Worm (Caenorhabditis elegans): ENCODE measurements around the gene tin-9.2.

tin-9.2 gene

ce11 chrIV:13067200-13067599, 31.6 kb upstream of the tin-9.2 start, which contains the start of gene col-131:
col-131 (minus strand) TSS chrIV:13067300.
- TF ChIP-seq fos-1 (tag; optimal IDR thresholded peaks at IDR 0.05) (no peak), nhr-43 (tag; optimal IDR thresholded peaks at IDR 0.05; ENCODE audit: poor library complexity, severe bottlenecking) (no peak), hmg-11 (tag; optimal IDR thresholded peaks at IDR 0.05) (no peak), nhr-76 (tag; optimal IDR thresholded peaks at IDR 0.05) (no peak), fkh-10 (GFP tag; optimal IDR thresholded peaks at IDR 0.05) (no peak), fkh-2 (tag; optimal IDR thresholded peaks at IDR 0.05) (no peak), egl-5 (tag; optimal IDR thresholded peaks at IDR 0.05) (no peak), pha-4 (tag; optimal IDR thresholded peaks at IDR 0.05) (no peak), R02D3.7 (tag; optimal IDR thresholded peaks at IDR 0.05) (no peak), mml-1 (tag; optimal IDR thresholded peaks at IDR 0.05) (no peak), ceh-28 (tag; optimal IDR thresholded peaks at IDR 0.05) (no peak), nhr-23 (tag; optimal IDR thresholded peaks at IDR 0.05) (no peak), tbx-2 (tag; optimal IDR thresholded peaks at IDR 0.05) (no peak), jun-1 (tag; optimal IDR thresholded peaks at IDR 0.05) (no peak), nhr-11 (tag; optimal IDR thresholded peaks at IDR 0.05) (no peak), zag-1 (tag; optimal IDR thresholded peaks at IDR 0.05) (no peak), ZK546.5 (tag; optimal IDR thresholded peaks at IDR 0.05) (no peak), eor-1 (tag; optimal IDR thresholded peaks at IDR 0.05) (no peak), nhr-237 (tag; optimal IDR thresholded peaks at IDR 0.05) (no peak), ztf-4 (tag; optimal IDR thresholded peaks at IDR 0.05) (no peak)

- TF ChIP-seq skn-1 (tag; optimal IDR thresholded peaks at IDR 0.05) (no peak), aly-2 (tag; optimal IDR thresholded peaks at IDR 0.05) (no peak), ceh-82 (tag; optimal IDR thresholded peaks at IDR 0.05) (no peak), nhr-43 (tag; optimal IDR thresholded peaks at IDR 0.05; ENCODE audit: poor library complexity, severe bottlenecking) (no peak), nhr-12 (tag; optimal IDR thresholded peaks at IDR 0.05) (no peak), jun-1 (tag; optimal IDR thresholded peaks at IDR 0.05) (no peak), ceh-9 (tag; optimal IDR thresholded peaks at IDR 0.05) (no peak), nhr-67 (tag; optimal IDR thresholded peaks at IDR 0.05) (no peak), ceh-28 (tag; optimal IDR thresholded peaks at IDR 0.05) (no peak), pha-4 (tag; optimal IDR thresholded peaks at IDR 0.05) (no peak), snpc-4 (tag; optimal IDR thresholded peaks at IDR 0.05) (no peak), zag-1 (tag; optimal IDR thresholded peaks at IDR 0.05) (no peak)
These were observed 30.3 kb upstream of the tin-9.2 start, which contains the start of gene scl-6 for ce11 chrIV:13068451-13068850. scl-6 (plus strand) TSS chrIV:13068751.

ce11 chrIV:13070142-13070541, 28.7 kb upstream of the tin-9.2 start, which contains the start of gene scl-7:
scl-7 (plus strand) TSS chrIV:13070442.
- TF ChIP-seq elt-1 (tag; optimal IDR thresholded peaks at IDR 0.05) (no peak), egl-27 (tag; optimal IDR thresholded peaks at IDR 0.05) (no peak)

- no peak for TF ChIP-seq ztf-4 (tag; optimal IDR thresholded peaks at IDR 0.05)
- no peak for TF ChIP-seq R02D3.7 (tag; optimal IDR thresholded peaks at IDR 0.05)
- TF ChIP-seq fkh-10 (GFP tag; optimal IDR thresholded peaks at IDR 0.05), result no peak
- TF ChIP-seq jun-1 (tag; optimal IDR thresholded peaks at IDR 0.05), result no peak
- TF ChIP-seq egl-27 (tag; optimal IDR thresholded peaks at IDR 0.05), result no peak
- no peak for TF ChIP-seq fos-1 (tag; optimal IDR thresholded peaks at IDR 0.05)
These were observed 27.4 kb upstream of the tin-9.2 start, which contains the start of gene scl-8 for ce11 chrIV:13071445-13071844. scl-8 (plus strand) TSS chrIV:13071745.

ce11 chrIV:13075625-13076252, 23.1 kb upstream of the tin-9.2 start:
- no peak for TF ChIP-seq elt-1 (tag; optimal IDR thresholded peaks at IDR 0.05)
- TF ChIP-seq nhr-76 (tag; optimal IDR thresholded peaks at IDR 0.05), result no peak
- TF ChIP-seq nhr-12 (tag; optimal IDR thresholded peaks at IDR 0.05), result no peak
- TF ChIP-seq nhr-11 (tag; optimal IDR thresholded peaks at IDR 0.05), result no peak
- TF ChIP-seq tbx-2 (tag; optimal IDR thresholded peaks at IDR 0.05), result no peak
- no peak for TF ChIP-seq mml-1 (tag; optimal IDR thresholded peaks at IDR 0.05)
- TF ChIP-seq aly-2 (tag; optimal IDR thresholded peaks at IDR 0.05), result no peak
- peak; percentile 51 for TF ChIP-seq nhr-23 (tag; optimal IDR thresholded peaks at IDR 0.05)
- TF ChIP-seq fos-1 (tag; optimal IDR thresholded peaks at IDR 0.05), result no peak
- TF ChIP-seq nhr-43 (tag; optimal IDR thresholded peaks at IDR 0.05; ENCODE audit: poor library complexity, severe bottlenecking), result peak; percentile 63
- TF ChIP-seq lsy-12 (tag; optimal IDR thresholded peaks at IDR 0.05), result no peak
- TF ChIP-seq lin-15B (tag; optimal IDR thresholded peaks at IDR 0.05), result no peak
- no peak for TF ChIP-seq elt-2 (tag; optimal IDR thresholded peaks at IDR 0.05)
- peak in 2 of 3 experiments; percentile 43 to 47 for TF ChIP-seq elt-3 (tag; optimal IDR thresholded peaks at IDR 0.05)
- no peak for TF ChIP-seq hmg-11 (tag; optimal IDR thresholded peaks at IDR 0.05)
- TF ChIP-seq nhr-77 (tag; optimal IDR thresholded peaks at IDR 0.05), result no peak
- TF ChIP-seq nhr-25 (tag; optimal IDR thresholded peaks at IDR 0.05), result peak; percentile 17
- no peak for TF ChIP-seq ceh-82 (tag; optimal IDR thresholded peaks at IDR 0.05)
